Worm (Caenorhabditis elegans) whole organism, L4 larva: ENCODE results near the gene clec-85.
"Not testable (repeated sequence)": the region's sequence is repeated elsewhere in the genome, so short reads cannot be mapped to it uniquely, and the experiment has no call there.

Source experiments
- lin-39 ChIP-seq: fragments of 150-350 bp; optimal IDR thresholded peaks from 2 replicates; lab custom pipeline; 2014; ENCODE audit warnings: missing biosample characterization, missing genetic modification reagents, missing genetic modification characterization
- nhr-102 ChIP-seq: sonication (generic microtip); optimal IDR thresholded peaks from 2 replicates; lab custom pipeline; 2016; ENCODE audit warnings: mild to moderate bottlenecking, missing genetic modification characterization, moderate library complexity, missing compliant biosample characterization
- nhr-42 ChIP-seq: fragments of 200-800 bp; sonication (Bioruptor generic); IDR thresholded peaks from 2 replicates; pipeline ENCODE4 v1.3.6; 2022; ENCODE audit warnings: missing genetic modification characterization, missing compliant biosample characterization
- saeg-2 ChIP-seq: fragments of 200-800 bp; sonication (Bioruptor generic); IDR thresholded peaks from 2 replicates; pipeline ENCODE4 v1.3.6; 2022; ENCODE audit warnings: missing genetic modification reagents, missing genetic modification characterization, missing compliant biosample characterization
- zag-1 ChIP-seq: fragments of 150-350 bp; optimal IDR thresholded peaks from 2 replicates; lab custom pipeline; 2014; ENCODE audit warnings: missing biosample characterization, missing genetic modification characterization

- not testable (repeated sequence) for TF ChIP-seq nhr-102 (tag; lab: Kevin White, UChicago); lin-39; nhr-42 (GFP tag; lab: Robert Waterston, UW); zag-1 (tag; lab: Kevin White, UChicago); saeg-2 (GFP tag; lab: Robert Waterston, UW)
Observed at ce11 chrIV:2801558-2801957, 49.1 kb upstream of the clec-85 start, which contains the start of gene Y54G2A.44.
